Worm (Caenorhabditis elegans): ENCODE results near the gene set-23.
A peak's percentile ranks its signal among the peaks of the same experiment; 100 is the strongest.

set-23 gene

DNA sequence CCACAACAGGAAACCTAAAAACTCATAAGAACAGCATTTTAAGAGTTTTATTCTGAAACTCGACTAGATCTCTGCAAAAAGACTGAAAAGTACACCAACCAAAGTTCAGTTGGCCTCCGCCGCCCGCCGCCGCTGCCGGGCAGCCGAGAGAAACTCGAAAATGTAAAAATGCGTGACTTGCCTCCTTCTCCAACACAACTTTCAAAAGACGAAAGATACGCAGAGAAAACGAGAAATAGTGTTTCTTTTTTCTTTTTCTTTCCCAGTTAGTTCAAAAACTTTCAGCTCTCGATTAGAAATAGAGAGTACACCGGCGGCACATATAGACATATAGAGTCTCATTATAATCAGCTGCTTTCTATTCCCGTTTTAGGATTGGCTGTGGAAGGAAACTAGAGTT is 48.3 kb downstream of the set-23 start (continued):
- TF ChIP-seq sma-9 (GFP tag; optimal IDR thresholded peaks at IDR 0.05), result peak; percentile 37
- no peak for TF ChIP-seq sma-9 (tag; optimal IDR thresholded peaks at IDR 0.05)
- TF ChIP-seq nhr-6 (tag; optimal IDR thresholded peaks at IDR 0.05), result no peak
- no peak for TF ChIP-seq ZK546.5 (tag; optimal IDR thresholded peaks at IDR 0.05)
- no peak for TF ChIP-seq elt-1 (tag; optimal IDR thresholded peaks at IDR 0.05)
- no peak for TF ChIP-seq nhr-12 (tag; optimal IDR thresholded peaks at IDR 0.05)
- TF ChIP-seq ztf-4 (tag; optimal IDR thresholded peaks at IDR 0.05), result no peak
- TF ChIP-seq aly-2 (tag; optimal IDR thresholded peaks at IDR 0.05), result no peak
- no peak for TF ChIP-seq ztf-1 (GFP tag; conservative IDR thresholded peaks at IDR 0.05)
- TF ChIP-seq dmd-4 (tag; optimal IDR thresholded peaks at IDR 0.05), result no peak
- TF ChIP-seq ztf-11 (tag; optimal IDR thresholded peaks at IDR 0.05), result no peak
- no peak for TF ChIP-seq unc-39 (tag; optimal IDR thresholded peaks at IDR 0.05)
- no peak for TF ChIP-seq lin-11 (tag; optimal IDR thresholded peaks at IDR 0.05)
- no peak for TF ChIP-seq nhr-23 (tag; optimal IDR thresholded peaks at IDR 0.05)
- TF ChIP-seq mab-5 (tag; optimal IDR thresholded peaks at IDR 0.05), result no peak
- TF ChIP-seq snpc-4 (tag; optimal IDR thresholded peaks at IDR 0.05), result no peak
- no peak for TF ChIP-seq egl-27 (tag; optimal IDR thresholded peaks at IDR 0.05)
- TF ChIP-seq peb-1 (tag; optimal IDR thresholded peaks at IDR 0.05), result no peak
- no peak for TF ChIP-seq unc-62 (GFP tag; optimal IDR thresholded peaks at IDR 0.05)
- TF ChIP-seq sma-3 (GFP tag; optimal IDR thresholded peaks at IDR 0.05), result no peak
- peak; percentile 29 for TF ChIP-seq nhr-21 (tag; optimal IDR thresholded peaks at IDR 0.05)
- peak; percentile 71 for TF ChIP-seq fos-1 (tag; optimal IDR thresholded peaks at IDR 0.05)
- TF ChIP-seq lin-39 (tag; optimal IDR thresholded peaks at IDR 0.05), result no peak

All from whole organism, L2 larva.